Worm (Caenorhabditis elegans) whole organism, L2 larva: Measurements from ENCODE around the gene eak-3.

Source experiments
- F13H6.1 ChIP-seq: sonication (generic microtip); optimal IDR thresholded peaks from 2 replicates; lab custom pipeline; 2016; ENCODE audit warnings: missing genetic modification characterization, missing compliant biosample characterization
- R02D3.7 ChIP-seq: fragments of 150-350 bp; optimal IDR thresholded peaks from 2 replicates; lab custom pipeline; 2014; ENCODE audit warnings: missing biosample characterization, missing genetic modification characterization
- Y55F3AM.14 ChIP-seq: fragments of 200-800 bp; sonication (Bioruptor generic); optimal IDR thresholded peaks from 2 replicates; lab custom pipeline; 2018; ENCODE audit warnings: mild to moderate bottlenecking, missing genetic modification characterization, missing compliant biosample characterization
- ZK546.5 ChIP-seq: sonication (generic microtip); optimal IDR thresholded peaks from 2 replicates; lab custom pipeline; 2017; ENCODE audit warnings: missing biosample characterization, missing genetic modification characterization
- alr-1 ChIP-seq: fragments of 150-350 bp; optimal IDR thresholded peaks from 2 replicates; lab custom pipeline; 2014; ENCODE audit warnings: missing biosample characterization, missing genetic modification characterization
- aly-2 ChIP-seq: fragments of 150-350 bp; optimal IDR thresholded peaks from 2 replicates; lab custom pipeline; 2014; ENCODE audit warnings: missing biosample characterization, missing genetic modification characterization
- ama-1 ChIP-seq: fragments of 150-350 bp; optimal IDR thresholded peaks from 2 replicates; lab custom pipeline; 2018; ENCODE audit warnings: inconsistent platforms
- blmp-1 ChIP-seq: sonication (generic microtip); optimal IDR thresholded peaks from 2 replicates; lab custom pipeline; 2017; ENCODE audit warnings: missing genetic modification characterization, mild to moderate bottlenecking, missing compliant biosample characterization, antibody characterized with exemption, moderate library complexity; ENCODE audit not compliant: insufficient read depth
- ceh-16 ChIP-seq: fragments of 150-350 bp; optimal IDR thresholded peaks from 2 replicates; lab custom pipeline; 2014; ENCODE audit warnings: missing biosample characterization, missing genetic modification characterization
- crh-2 ChIP-seq: sonication (generic microtip); optimal IDR thresholded peaks from 2 replicates; lab custom pipeline; 2017; ENCODE audit warnings: missing biosample characterization, missing genetic modification characterization
- dmd-4 ChIP-seq: sonication (generic microtip); optimal IDR thresholded peaks from 2 replicates; lab custom pipeline; 2017; ENCODE audit warnings: missing biosample characterization, missing genetic modification characterization
- egl-27 ChIP-seq: sonication (generic microtip); optimal IDR thresholded peaks from 3 replicates; lab custom pipeline; 2017; ENCODE audit warnings: missing biosample characterization, missing genetic modification reagents, missing genetic modification characterization
- elt-1 ChIP-seq: fragments of 150-350 bp; optimal IDR thresholded peaks from 2 replicates; lab custom pipeline; 2014; ENCODE audit warnings: missing biosample characterization, missing genetic modification characterization
- elt-3 ChIP-seq: sonication (generic microtip); optimal IDR thresholded peaks from 2 replicates; lab custom pipeline; 2017; ENCODE audit warnings: missing biosample characterization, missing genetic modification characterization
- fos-1 ChIP-seq: fragments of 150-350 bp; optimal IDR thresholded peaks from 2 replicates; lab custom pipeline; 2014; ENCODE audit warnings: missing biosample characterization, missing genetic modification characterization
- gmeb-1 ChIP-seq: fragments of 150-350 bp; optimal IDR thresholded peaks from 2 replicates; lab custom pipeline; 2014; ENCODE audit warnings: missing biosample characterization, missing genetic modification characterization
- lin-11 ChIP-seq: fragments of 150-350 bp; sonication (generic microtip); optimal IDR thresholded peaks from 2 replicates; lab custom pipeline; 2014; ENCODE audit warnings: missing biosample characterization, missing genetic modification characterization, inconsistent platforms, mixed read lengths
- lin-13 ChIP-seq: fragments of 150-350 bp; optimal IDR thresholded peaks from 2 replicates; lab custom pipeline; 2014; ENCODE audit warnings: missing biosample characterization, missing genetic modification reagents, missing genetic modification characterization
- lin-39 ChIP-seq: fragments of 150-350 bp; optimal IDR thresholded peaks from 2 replicates; lab custom pipeline; 2014; ENCODE audit warnings: missing biosample characterization, missing genetic modification reagents, missing genetic modification characterization
- lsy-2 ChIP-seq, 2 experiments: fragments of 150-350 bp in 1 of 2; sonication (generic microtip) in 1 of 2; optimal IDR thresholded peaks; 2 replicates each; lab custom pipeline; 2014 to 2017; ENCODE audit warnings: missing biosample characterization in 2 of 2, missing genetic modification characterization in 2 of 2
- mab-5 ChIP-seq: fragments of 150-350 bp; optimal IDR thresholded peaks from 2 replicates; lab custom pipeline; 2014; ENCODE audit warnings: missing biosample characterization, missing genetic modification characterization
- mbf-1 ChIP-seq: sonication (generic microtip); optimal IDR thresholded peaks from 2 replicates; lab custom pipeline; 2017; ENCODE audit warnings: missing biosample characterization, missing genetic modification characterization
- mdl-1 ChIP-seq, 2 experiments: fragments of 150-350 bp in 1 of 2; sonication (generic microtip) in 1 of 2; optimal IDR thresholded peaks; 2 replicates each; lab custom pipeline; 2017; ENCODE audit warnings: missing biosample characterization in 2 of 2, missing genetic modification characterization in 2 of 2
- nhr-10 ChIP-seq: sonication (generic microtip); optimal IDR thresholded peaks from 2 replicates; lab custom pipeline; 2017; ENCODE audit warnings: missing biosample characterization, missing genetic modification characterization
- nhr-11 ChIP-seq: fragments of 150-350 bp; optimal IDR thresholded peaks from 2 replicates; lab custom pipeline; 2014; ENCODE audit warnings: missing biosample characterization, missing genetic modification characterization
- nhr-12 ChIP-seq: fragments of 150-350 bp; optimal IDR thresholded peaks from 2 replicates; lab custom pipeline; 2014; ENCODE audit warnings: missing biosample characterization, missing genetic modification characterization
- nhr-129 ChIP-seq: fragments of 150-350 bp; optimal IDR thresholded peaks from 2 replicates; lab custom pipeline; 2014; ENCODE audit warnings: missing biosample characterization, missing genetic modification characterization
- nhr-21 ChIP-seq: fragments of 150-350 bp; optimal IDR thresholded peaks from 2 replicates; lab custom pipeline; 2014; ENCODE audit warnings: missing biosample characterization, missing genetic modification characterization
- nhr-23 ChIP-seq: fragments of 150-350 bp; optimal IDR thresholded peaks from 2 replicates; lab custom pipeline; 2014; ENCODE audit warnings: missing biosample characterization, missing genetic modification reagents, missing genetic modification characterization
- nhr-237 ChIP-seq: fragments of 150-350 bp; optimal IDR thresholded peaks from 2 replicates; lab custom pipeline; 2014; ENCODE audit warnings: missing biosample characterization, missing genetic modification characterization
- nhr-25 ChIP-seq: fragments of 150-350 bp; sonication (generic microtip); optimal IDR thresholded peaks from 3 replicates; lab custom pipeline; 2014; ENCODE audit warnings: missing biosample characterization, missing genetic modification characterization
- nhr-6 ChIP-seq: fragments of 150-350 bp; optimal IDR thresholded peaks from 2 replicates; lab custom pipeline; 2014; ENCODE audit warnings: missing biosample characterization, missing genetic modification characterization
- nhr-77 ChIP-seq: fragments of 150-350 bp; optimal IDR thresholded peaks from 2 replicates; lab custom pipeline; 2014; ENCODE audit warnings: missing biosample characterization, missing genetic modification characterization
- peb-1 ChIP-seq: fragments of 150-350 bp; optimal IDR thresholded peaks from 2 replicates; lab custom pipeline; 2014; ENCODE audit warnings: missing biosample characterization, missing genetic modification characterization
- sem-4 ChIP-seq: fragments of 150-350 bp; optimal IDR thresholded peaks from 2 replicates; lab custom pipeline; 2014; ENCODE audit warnings: missing biosample characterization, missing genetic modification reagents, missing genetic modification characterization
- skn-1 ChIP-seq: sonication (generic microtip); optimal IDR thresholded peaks from 2 replicates; lab custom pipeline; 2017; ENCODE audit warnings: missing biosample characterization, missing genetic modification characterization
- sma-3 ChIP-seq: sonication (generic microtip); optimal IDR thresholded peaks from 2 replicates; lab custom pipeline; 2016; ENCODE audit warnings: missing genetic modification reagents, missing genetic modification characterization, missing compliant biosample characterization
- sma-9 ChIP-seq, 2 experiments: fragments of 150-350 bp in 1 of 2; sonication (generic microtip) in 1 of 2; optimal IDR thresholded peaks; 2 replicates each; lab custom pipeline; 2014 to 2016; ENCODE audit warnings: missing genetic modification characterization in 2 of 2, mild to moderate bottlenecking in 1 of 2, missing biosample characterization in 1 of 2, missing compliant biosample characterization in 1 of 2, missing genetic modification reagents in 1 of 2, moderate library complexity in 1 of 2
- snpc-4 ChIP-seq: fragments of 150-350 bp; optimal IDR thresholded peaks from 2 replicates; lab custom pipeline; 2014; ENCODE audit warnings: missing biosample characterization, missing genetic modification characterization
- unc-39 ChIP-seq: fragments of 150-350 bp; optimal IDR thresholded peaks from 2 replicates; lab custom pipeline; 2014; ENCODE audit warnings: missing biosample characterization, missing genetic modification characterization
- unc-55 ChIP-seq: fragments of 150-350 bp; sonication (generic microtip); optimal IDR thresholded peaks from 3 replicates; lab custom pipeline; 2014; ENCODE audit warnings: missing biosample characterization, missing genetic modification reagents, missing genetic modification characterization
- unc-62 ChIP-seq: fragments of 150-350 bp; optimal IDR thresholded peaks from 2 replicates; lab custom pipeline; 2014; ENCODE audit warnings: missing biosample characterization, missing genetic modification reagents, missing genetic modification characterization
- zag-1 ChIP-seq: fragments of 150-350 bp; optimal IDR thresholded peaks from 2 replicates; lab custom pipeline; 2014; ENCODE audit warnings: missing biosample characterization, missing genetic modification characterization
- ztf-1 ChIP-seq: fragments of 200-800 bp; sonication (Bioruptor generic); conservative IDR thresholded peaks from 2 replicates; pipeline ENCODE4 v1.3.6; 2022; ENCODE audit warnings: missing genetic modification characterization, missing compliant biosample characterization
- ztf-11 ChIP-seq: sonication (generic microtip); optimal IDR thresholded peaks from 2 replicates; lab custom pipeline; 2017; ENCODE audit warnings: missing biosample characterization, missing genetic modification characterization
- ztf-4 ChIP-seq: fragments of 150-350 bp; optimal IDR thresholded peaks from 2 replicates; lab custom pipeline; 2014; ENCODE audit warnings: missing biosample characterization, missing genetic modification characterization

Gene eak-3

ce11 chrIII:1206331-1206730 lies 30.0 kb upstream of the eak-3 start:
- TF ChIP-seq ztf-11 (tag; lab: Kevin White, UChicago) (no peak), alr-1 (no peak), skn-1 (tag; lab: Kevin White, UChicago) (no peak), lsy-2 (tag; optimal IDR thresholded peaks at IDR 0.05; lab: Kevin White, UChicago) (no peak), unc-62 (GFP tag; lab: Kevin White, UChicago) (no peak), nhr-237 (tag; lab: Kevin White, UChicago) (no peak), dmd-4 (tag; lab: Kevin White, UChicago) (no peak), peb-1 (tag; lab: Kevin White, UChicago) (no peak), egl-27 (tag; lab: Kevin White, UChicago) (no peak), nhr-77 (tag; lab: Kevin White, UChicago) (no peak), blmp-1 (tag; lab: Kevin White, UChicago) (no peak), sma-3 (GFP tag; lab: Kevin White, UChicago) (no peak), ztf-1 (no peak), elt-1 (tag; lab: Kevin White, UChicago) (no peak), nhr-10 (no peak), aly-2 (tag; lab: Kevin White, UChicago) (no peak), ZK546.5 (tag; lab: Kevin White, UChicago) (no peak), sma-9 (GFP tag; optimal IDR thresholded peaks at IDR 0.05; lab: Kevin White, UChicago) (no peak), sma-9 (tag; optimal IDR thresholded peaks at IDR 0.05; lab: Kevin White, UChicago) (no peak)

ce11 chrIII:1205421-1205820 lies 29.1 kb upstream of the eak-3 start:
- no peak for TF ChIP-seq mbf-1 (tag; lab: Kevin White, UChicago)
- TF ChIP-seq sma-9 (GFP tag; optimal IDR thresholded peaks at IDR 0.05; lab: Kevin White, UChicago) = no peak
- TF ChIP-seq sma-9 (tag; optimal IDR thresholded peaks at IDR 0.05; lab: Kevin White, UChicago) = no peak
- TF ChIP-seq unc-55 (GFP tag; lab: Kevin White, UChicago) = no peak
- no peak for TF ChIP-seq dmd-4 (tag; lab: Kevin White, UChicago)

DNA sequence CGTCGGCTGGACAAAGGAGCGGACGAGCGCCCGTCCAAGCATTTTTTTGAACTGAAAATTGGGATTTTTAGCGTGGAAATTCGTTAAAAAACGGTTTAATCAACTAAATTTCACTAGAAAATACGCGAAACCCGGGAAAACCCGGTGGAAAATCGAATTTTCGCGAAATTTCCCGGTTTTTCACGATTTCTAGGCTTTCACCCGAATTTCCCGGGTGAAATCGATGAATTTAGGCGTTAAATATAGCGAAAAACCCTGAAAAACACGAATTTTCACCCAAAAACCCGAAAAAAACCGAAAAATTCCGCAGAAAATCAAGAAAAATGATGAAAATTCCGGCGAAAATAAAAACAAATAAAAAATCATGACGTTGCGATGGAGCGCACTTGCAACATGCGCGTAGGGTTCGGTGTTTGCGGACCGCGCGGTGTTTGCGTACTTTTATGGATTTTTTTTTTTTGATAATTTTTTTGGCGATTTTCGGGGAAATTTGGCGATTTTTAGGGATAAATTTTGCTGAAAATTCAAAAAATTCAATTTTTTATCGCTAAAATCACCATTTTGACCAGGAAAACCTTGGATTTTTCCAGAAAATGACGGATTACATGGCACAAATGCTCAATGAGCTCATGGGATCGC lies 25.7 kb upstream of the eak-3 start, which contains the start of the genes mrpl-45 and Y119D3B.12:
mrpl-45 (minus strand) TSS at position 51 of the 639 bp plus-strand sequence.
Y119D3B.12 (plus strand) TSS at position 589 of the 639 bp plus-strand sequence.
- TF ChIP-seq F13H6.1 = peak; percentile 74
- no peak for TF ChIP-seq nhr-12
- TF ChIP-seq zag-1 (tag; lab: Kevin White, UChicago) = peak; percentile 2
- TF ChIP-seq snpc-4 (tag; lab: Kevin White, UChicago) = no peak
- TF ChIP-seq fos-1 (tag; lab: Kevin White, UChicago) = peak; percentile 31
- TF ChIP-seq nhr-23 (tag; lab: Kevin White, UChicago) = no peak
- no peak for TF ChIP-seq nhr-10
- TF ChIP-seq ZK546.5 (tag; lab: Kevin White, UChicago) = no peak
- TF ChIP-seq nhr-21 (tag; lab: Kevin White, UChicago) = peak; percentile 15
- TF ChIP-seq sem-4 (tag; lab: Kevin White, UChicago) = peak; percentile 26
- TF ChIP-seq unc-55 (GFP tag; lab: Kevin White, UChicago) = peak; percentile 95
- TF ChIP-seq nhr-129 (tag; lab: Kevin White, UChicago) = peak; percentile 36
- TF ChIP-seq lin-39 (tag; lab: Kevin White, UChicago) = no peak
- TF ChIP-seq sma-9 (GFP tag; optimal IDR thresholded peaks at IDR 0.05; lab: Kevin White, UChicago) = no peak
- TF ChIP-seq sma-9 (tag; optimal IDR thresholded peaks at IDR 0.05; lab: Kevin White, UChicago) = no peak
- peak; percentile 73 for TF ChIP-seq crh-2
- peak; percentile 84 to 91 for TF ChIP-seq lsy-2 (tag; optimal IDR thresholded peaks at IDR 0.05; lab: Kevin White, UChicago)
- TF ChIP-seq blmp-1 (tag; lab: Kevin White, UChicago) = no peak
- peak; percentile 30 for TF ChIP-seq ztf-4 (tag; lab: Kevin White, UChicago)
- TF ChIP-seq nhr-6 (tag; lab: Kevin White, UChicago) = no peak
- no peak for TF ChIP-seq elt-1 (tag; lab: Kevin White, UChicago)
- TF ChIP-seq ceh-16 (tag; lab: Kevin White, UChicago) = no peak
- peak; percentile 68 for TF ChIP-seq mab-5 (tag; lab: Kevin White, UChicago)
- TF ChIP-seq unc-39 = no peak
- TF ChIP-seq mdl-1 (tag; optimal IDR thresholded peaks at IDR 0.05; lab: Kevin White, UChicago) = no peak
- no peak for TF ChIP-seq unc-62 (GFP tag; lab: Kevin White, UChicago)
- TF ChIP-seq gmeb-1 = peak; percentile 87
- peak; percentile 71 for TF ChIP-seq nhr-25
- TF ChIP-seq lin-13 (GFP tag; lab: Kevin White, UChicago) = peak; percentile 91
- TF ChIP-seq nhr-77 (tag; lab: Kevin White, UChicago) = no peak
- no peak for TF ChIP-seq ama-1 (lab: Kevin White, UChicago)
- TF ChIP-seq sma-3 (GFP tag; lab: Kevin White, UChicago) = peak; percentile 70
- TF ChIP-seq aly-2 (tag; lab: Kevin White, UChicago) = no peak
- no peak for TF ChIP-seq nhr-11 (tag; lab: Kevin White, UChicago)
- TF ChIP-seq R02D3.7 = peak; percentile 24
- TF ChIP-seq lin-11 = peak; percentile 78
- TF ChIP-seq dmd-4 (tag; lab: Kevin White, UChicago) = no peak
- no peak for TF ChIP-seq nhr-237 (tag; lab: Kevin White, UChicago)
- no peak for TF ChIP-seq Y55F3AM.14 (GFP tag; lab: Kevin White, UChicago)
- TF ChIP-seq egl-27 (tag; lab: Kevin White, UChicago) = no peak
- TF ChIP-seq elt-3 (tag; lab: Kevin White, UChicago) = no peak
- no peak for TF ChIP-seq alr-1
- TF ChIP-seq ztf-1 = no peak
- no peak for TF ChIP-seq mbf-1 (tag; lab: Kevin White, UChicago)
